Worm (Caenorhabditis elegans): Measurements from ENCODE around the gene C54E10.6.

ce11 chrV:18819643-18820042 is 11.1 kb upstream of the C54E10.6 start, which contains the start of gene ncs-5:
- TF ChIP-seq cog-1 (tag; optimal IDR thresholded peaks at IDR 0.05) (no peak), flt-1 (GFP tag; IDR thresholded peaks at IDR 0.05) (no peak), klf-2 (GFP tag; conservative IDR thresholded peaks at IDR 0.05) (no peak), ref-1 (GFP tag; conservative IDR thresholded peaks at IDR 0.05) (no peak), tab-1 (GFP tag; IDR thresholded peaks at IDR 0.05) (no peak), ztf-29 (GFP tag; IDR thresholded peaks at IDR 0.05) (no peak), T22C8.4 (GFP tag; IDR thresholded peaks at IDR 0.05) (no peak), med-1 (GFP tag; optimal IDR thresholded peaks at IDR 0.05; ENCODE audit: insufficient read depth) (no peak), ztf-23 (GFP tag; IDR thresholded peaks at IDR 0.05) (no peak)

Measured in whole organism, midembryonic.